Worm (Caenorhabditis elegans): ENCODE data around the gene dnj-7.

The dnj-7 gene

DNA sequence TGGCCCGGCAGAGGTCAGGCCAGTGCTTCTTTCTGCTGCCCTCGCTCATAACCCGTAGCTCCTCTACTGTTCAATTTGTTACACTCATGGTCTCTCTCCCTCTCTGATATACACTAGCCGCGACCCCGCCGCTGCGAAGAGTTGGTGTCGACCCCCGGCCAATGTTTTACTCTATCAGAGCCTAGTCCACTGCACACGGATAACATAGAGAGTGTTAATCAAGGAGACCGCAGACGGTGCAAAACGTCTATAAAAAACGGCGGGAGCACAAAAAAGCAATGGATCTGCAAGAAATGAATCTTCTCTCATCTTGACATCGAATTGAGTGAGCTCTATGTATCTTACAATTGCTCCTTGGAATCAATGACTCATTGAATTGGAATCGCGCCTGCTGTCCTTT is 40.9 kb upstream of the dnj-7 start:
- TF ChIP-seq Y53G8AR.9 (GFP tag; conservative IDR thresholded peaks at IDR 0.05) (no peak), F37B4.10 (GFP tag; IDR thresholded peaks at IDR 0.05) (no peak), attf-3 (GFP tag; conservative IDR thresholded peaks at IDR 0.05) (no peak), F33H1.4 (GFP tag; IDR thresholded peaks at IDR 0.05) (no peak), egl-18 (GFP tag; IDR thresholded peaks at IDR 0.05) (no peak), tbx-9 (tag; optimal IDR thresholded peaks at IDR 0.05; ENCODE audit: borderline replicate concordance) (no peak), B0035.1 (tag; optimal IDR thresholded peaks at IDR 0.05) (no peak), lag-1 (GFP tag; IDR thresholded peaks at IDR 0.05) (no peak), snpc-3.4 (tag; optimal IDR thresholded peaks at IDR 0.05) (no peak), hlh-12 (tag; optimal IDR thresholded peaks at IDR 0.05) (no peak), nhr-27 (tag; optimal IDR thresholded peaks at IDR 0.05) (no peak), mes-4 (tag; optimal IDR thresholded peaks at IDR 0.05) (no peak), nhr-80 (tag; optimal IDR thresholded peaks at IDR 0.05) (no peak), F55B11.4 (tag; optimal IDR thresholded peaks at IDR 0.05; ENCODE audit: borderline replicate concordance, insufficient read depth) (no peak), xnd-1 (tag; optimal IDR thresholded peaks at IDR 0.05) (no peak), ztf-25 (GFP tag; IDR thresholded peaks at IDR 0.05) (no peak)

DNA sequence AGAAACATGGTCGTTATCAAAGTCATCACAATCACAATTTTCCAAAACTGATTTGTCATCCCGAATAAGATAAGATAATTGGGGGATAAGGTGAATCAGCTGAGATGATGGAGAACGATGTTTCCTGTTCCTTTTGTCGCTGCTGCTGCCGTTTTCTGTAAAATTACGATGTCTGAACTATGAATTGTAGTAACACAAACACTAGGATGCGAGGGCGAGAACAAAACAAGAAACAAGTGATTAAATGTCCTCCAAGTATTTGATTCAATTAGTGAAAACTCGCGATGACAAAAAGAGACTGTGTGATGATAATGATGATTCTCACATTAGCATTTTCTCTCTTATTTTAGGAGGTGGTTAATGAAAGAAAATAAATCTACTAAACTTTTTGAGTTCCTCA is 38.5 kb upstream of the dnj-7 start, which contains the start of gene C54D1.7:
C54D1.7 (minus strand) TSS at position 157 of the 400 bp plus-strand sequence.
- no peak for TF ChIP-seq sdz-38 (tag; optimal IDR thresholded peaks at IDR 0.05)
- TF ChIP-seq lsy-27 (tag; optimal IDR thresholded peaks at IDR 0.05; ENCODE audit: borderline replicate concordance, insufficient read depth), result no peak
- TF ChIP-seq lin-54 (GFP tag; optimal IDR thresholded peaks at IDR 0.05), result no peak
- no peak for TF ChIP-seq lin-40 (tag; optimal IDR thresholded peaks at IDR 0.05)
- no peak for TF ChIP-seq B0035.1 (tag; optimal IDR thresholded peaks at IDR 0.05)
- no peak for TF ChIP-seq attf-3 (GFP tag; conservative IDR thresholded peaks at IDR 0.05)
- no peak for TF ChIP-seq B0336.3 (GFP tag; IDR thresholded peaks at IDR 0.05)
- TF ChIP-seq ztf-6 (GFP tag; IDR thresholded peaks at IDR 0.05), result no peak
- no peak for TF ChIP-seq nhr-27 (tag; optimal IDR thresholded peaks at IDR 0.05)
- no peak for TF ChIP-seq D2030.7 (GFP tag; IDR thresholded peaks at IDR 0.05)
- TF ChIP-seq him-1 (tag; optimal IDR thresholded peaks at IDR 0.05), result no peak
- no peak for TF ChIP-seq ama-1 (optimal IDR thresholded peaks at IDR 0.05)
- TF ChIP-seq ama-1 (GFP tag; optimal IDR thresholded peaks at IDR 0.05), result no peak
- TF ChIP-seq F39B2.1 (GFP tag; IDR thresholded peaks at IDR 0.05), result no peak
- no peak for TF ChIP-seq gei-17 (GFP tag; optimal IDR thresholded peaks at IDR 0.05)

DNA sequence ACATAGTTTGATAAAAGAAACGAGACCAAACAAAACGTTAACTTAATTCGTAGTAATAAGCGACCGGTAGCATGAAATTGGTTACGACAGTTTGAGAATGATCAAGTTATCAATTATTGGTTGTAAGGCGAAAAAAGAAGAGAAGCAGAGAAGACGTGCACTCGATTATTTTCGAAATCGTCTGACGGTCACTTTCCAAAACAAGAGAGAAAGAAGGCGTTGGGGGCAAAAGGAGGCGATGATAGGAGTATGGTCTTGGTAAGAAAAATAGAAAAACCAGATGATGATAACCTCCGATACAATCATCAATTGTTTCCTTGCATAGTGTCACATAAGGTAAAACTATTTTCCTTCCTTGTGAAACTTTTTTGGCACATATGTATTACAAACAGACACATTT is 36.9 kb upstream of the dnj-7 start:
- TF ChIP-seq snpc-1.3 (tag; optimal IDR thresholded peaks at IDR 0.05; ENCODE audit: insufficient read depth), result no peak
- no peak for TF ChIP-seq aptf-2 (GFP tag; conservative IDR thresholded peaks at IDR 0.05)
- TF ChIP-seq bed-2 (GFP tag; IDR thresholded peaks at IDR 0.05), result no peak
- no peak for TF ChIP-seq ama-1 (optimal IDR thresholded peaks at IDR 0.05)
- TF ChIP-seq ama-1 (GFP tag; optimal IDR thresholded peaks at IDR 0.05), result no peak
- no peak for TF ChIP-seq lin-35 (GFP tag; optimal IDR thresholded peaks at IDR 0.05)
- TF ChIP-seq repo-1 (tag; optimal IDR thresholded peaks at IDR 0.05), result no peak
- no peak for TF ChIP-seq cebp-1 (GFP tag; IDR thresholded peaks at IDR 0.05)
- TF ChIP-seq cebp-1 (tag; optimal IDR thresholded peaks at IDR 0.05), result no peak
- TF ChIP-seq hlh-12 (tag; optimal IDR thresholded peaks at IDR 0.05), result no peak
- no peak for TF ChIP-seq tbp1 (GFP tag; optimal IDR thresholded peaks at IDR 0.05)
- no peak for TF ChIP-seq lin-26 (GFP tag; IDR thresholded peaks at IDR 0.05)
- no peak for TF ChIP-seq athp-1 (tag; optimal IDR thresholded peaks at IDR 0.05)
- no peak for TF ChIP-seq zim-3 (tag; optimal IDR thresholded peaks at IDR 0.05)
- TF ChIP-seq ekl-4 (GFP tag; IDR thresholded peaks at IDR 0.05), result no peak
- TF ChIP-seq sdz-38 (tag; optimal IDR thresholded peaks at IDR 0.05), result no peak
- TF ChIP-seq ccch-3 (GFP tag; optimal IDR thresholded peaks at IDR 0.05), result no peak
- TF ChIP-seq atf-7 (tag; optimal IDR thresholded peaks at IDR 0.05), result no peak
- TF ChIP-seq F10E7.11 (tag; optimal IDR thresholded peaks at IDR 0.05), result no peak
